Fruit fly (Drosophila melanogaster) whole organism, embryonic: ENCODE data around the gene CG4210.

Experiments
- ATbp ChIP-seq: fragments of 200-800 bp; sonication (Bioruptor generic); optimal IDR thresholded peaks from 2 replicates; lab custom pipeline; 2017; ENCODE audit warnings: missing biosample characterization, mild to moderate bottlenecking, missing genetic modification characterization, missing genetic modification reagents
- Abd-B ChIP-seq: fragments of 200-800 bp; sonication (Bioruptor generic); optimal IDR thresholded peaks from 2 replicates; lab custom pipeline; 2018; ENCODE audit warnings: missing biosample characterization, mild to moderate bottlenecking, missing genetic modification characterization, moderate library complexity
- Atf-2 ChIP-seq: fragments of 200-800 bp; sonication (Bioruptor generic); optimal IDR thresholded peaks from 2 replicates; lab custom pipeline; 2016; ENCODE audit warnings: missing biosample characterization, missing genetic modification characterization
- Blimp-1 ChIP-seq: fragments of 200-800 bp; sonication (Bioruptor generic); optimal IDR thresholded peaks from 3 replicates; lab custom pipeline; 2018; ENCODE audit warnings: missing biosample characterization, missing genetic modification characterization, mild to moderate bottlenecking, moderate library complexity, missing genetic modification reagents
- CG13296 ChIP-seq: fragments of 200-800 bp; sonication (Bioruptor generic); optimal IDR thresholded peaks from 3 replicates; lab custom pipeline; 2018; ENCODE audit warnings: missing biosample characterization, mild to moderate bottlenecking, missing genetic modification characterization
- CG14710 ChIP-seq: fragments of 200-800 bp; sonication (Bioruptor generic); optimal IDR thresholded peaks from 3 replicates; lab custom pipeline; 2019; ENCODE audit warnings: missing biosample characterization, mild to moderate bottlenecking, missing genetic modification characterization, moderate library complexity
- CG14860 ChIP-seq: fragments of 200-800 bp; sonication (Bioruptor generic); IDR thresholded peaks from 3 replicates; pipeline ENCODE4 v1.3.6; 2022; ENCODE audit warnings: missing biosample characterization, missing genetic modification characterization; ENCODE audit not compliant: partially characterized antibody
- CG15073 ChIP-seq: fragments of 200-800 bp; sonication (Bioruptor generic); optimal IDR thresholded peaks from 2 replicates; lab custom pipeline; 2016; ENCODE audit warnings: missing biosample characterization, missing genetic modification characterization
- CG15269 ChIP-seq: fragments of 200-800 bp; sonication (Bioruptor generic); optimal IDR thresholded peaks from 2 replicates; lab custom pipeline; 2018; ENCODE audit warnings: missing biosample characterization, mild to moderate bottlenecking, missing genetic modification characterization, moderate library complexity
- CG15601 ChIP-seq: fragments of 200-800 bp; sonication (Bioruptor generic); optimal IDR thresholded peaks from 3 replicates; lab custom pipeline; 2019; ENCODE audit warnings: missing biosample characterization, mild to moderate bottlenecking, missing genetic modification characterization, moderate library complexity
- CG17385 ChIP-seq: fragments of 200-800 bp; sonication (Bioruptor generic); optimal IDR thresholded peaks from 3 replicates; lab custom pipeline; 2018; ENCODE audit warnings: missing biosample characterization, mild to moderate bottlenecking, missing genetic modification characterization
- CG1792 ChIP-seq: fragments of 200-800 bp; sonication (Bioruptor generic); optimal IDR thresholded peaks from 2 replicates; lab custom pipeline; 2016; ENCODE audit warnings: missing biosample characterization, missing genetic modification characterization
- CG2116 ChIP-seq: fragments of 200-800 bp; sonication (Bioruptor generic); optimal IDR thresholded peaks from 3 replicates; lab custom pipeline; 2018; ENCODE audit warnings: missing biosample characterization, mild to moderate bottlenecking, missing genetic modification characterization
- CG31441 ChIP-seq: fragments of 200-800 bp; sonication (Bioruptor generic); IDR thresholded peaks from 2 replicates; pipeline ENCODE4 v1.3.6; 2022; ENCODE audit warnings: missing biosample characterization, missing genetic modification characterization
- CG3838 ChIP-seq: fragments of 200-800 bp; sonication (Bioruptor generic); optimal IDR thresholded peaks from 3 replicates; lab custom pipeline; 2016; ENCODE audit warnings: missing biosample characterization, missing genetic modification characterization
- CG4282 ChIP-seq: fragments of 200-800 bp; sonication (Bioruptor generic); optimal IDR thresholded peaks from 2 replicates; lab custom pipeline; 2016; ENCODE audit warnings: missing biosample characterization, missing genetic modification characterization
- CG4404 ChIP-seq: fragments of 200-800 bp; sonication (Bioruptor generic); IDR thresholded peaks from 2 replicates; pipeline ENCODE4 v1.3.6; 2022; ENCODE audit warnings: missing biosample characterization, missing genetic modification characterization
- CG6272 ChIP-seq: fragments of 200-800 bp; sonication (Bioruptor generic); IDR thresholded peaks from 2 replicates; pipeline ENCODE4 v1.3.6; 2022; ENCODE audit warnings: missing biosample characterization, missing genetic modification characterization
- CG8924 ChIP-seq: fragments of 200-800 bp; optimal IDR thresholded peaks from 3 replicates; lab custom pipeline; 2019; ENCODE audit warnings: missing biosample characterization, mild to moderate bottlenecking, missing genetic modification characterization, moderate library complexity
- CG9215 ChIP-seq: fragments of 200-800 bp; sonication (Bioruptor generic); IDR thresholded peaks from 2 replicates; pipeline ENCODE4 v1.3.6; 2022; ENCODE audit warnings: missing biosample characterization, missing genetic modification characterization
- CG9797 ChIP-seq: fragments of 200-800 bp; sonication (Bioruptor generic); optimal IDR thresholded peaks from 3 replicates; lab custom pipeline; 2018; ENCODE audit warnings: missing biosample characterization, mild to moderate bottlenecking, missing genetic modification characterization
- CoRest ChIP-seq: fragments of 200-800 bp; sonication (Bioruptor generic); optimal IDR thresholded peaks from 3 replicates; lab custom pipeline; 2018; ENCODE audit warnings: missing biosample characterization, mild to moderate bottlenecking, missing genetic modification characterization, moderate library complexity
- D ChIP-seq, 2 experiments: fragments of 200-800 bp in 1 of 2; fragments of >200 bp in 1 of 2; sonication (Bioruptor generic) in 1 of 2; optimal IDR thresholded peaks; 2 replicates in 1 of 2; 3 replicates in 1 of 2; lab custom pipeline; 2017; ENCODE audit warnings: mild to moderate bottlenecking in 1 of 2, missing biosample characterization in 1 of 2, missing genetic modification characterization in 1 of 2, missing genetic modification reagents in 1 of 2
- D19B ChIP-seq: fragments of 200-800 bp; sonication (Bioruptor generic); optimal IDR thresholded peaks from 2 replicates; lab custom pipeline; 2017; ENCODE audit warnings: missing biosample characterization, mild to moderate bottlenecking, missing genetic modification characterization
- HmgD ChIP-seq: fragments of 200-800 bp; sonication (Bioruptor generic); optimal IDR thresholded peaks from 3 replicates; lab custom pipeline; 2016; ENCODE audit warnings: missing biosample characterization, missing genetic modification characterization
- HmgZ ChIP-seq: fragments of 200-800 bp; sonication (Bioruptor generic); optimal IDR thresholded peaks from 2 replicates; lab custom pipeline; 2018; ENCODE audit warnings: missing biosample characterization, mild to moderate bottlenecking, missing genetic modification characterization
- Hr51 ChIP-seq, 2 experiments: fragments of 200-800 bp; sonication (Bioruptor generic); optimal IDR thresholded peaks; 2 replicates in 1 of 2; 3 replicates in 1 of 2; lab custom pipeline; 2016 to 2018; ENCODE audit warnings: missing biosample characterization in 2 of 2, missing genetic modification characterization in 2 of 2, mild to moderate bottlenecking in 1 of 2, moderate library complexity in 1 of 2
- Lpt ChIP-seq: fragments of >200 bp; optimal IDR thresholded peaks from 2 replicates; lab custom pipeline; 2018; ENCODE audit warnings: missing biosample characterization, missing genetic modification characterization
- Mad ChIP-seq: fragments of 200-800 bp; sonication (Bioruptor generic); optimal IDR thresholded peaks from 2 replicates; lab custom pipeline; 2016; ENCODE audit warnings: missing biosample characterization, missing genetic modification characterization
- Neu2 ChIP-seq: fragments of 200-800 bp; sonication (Bioruptor generic); optimal IDR thresholded peaks from 3 replicates; lab custom pipeline; 2016; ENCODE audit warnings: missing biosample characterization, missing genetic modification characterization, borderline replicate concordance
- Poxn ChIP-seq: fragments of 200-800 bp; sonication (Bioruptor generic); IDR thresholded peaks from 2 replicates; pipeline ENCODE4 v1.3.6; 2022; ENCODE audit warnings: missing biosample characterization, missing genetic modification characterization
- Ssrp ChIP-seq: fragments of 200-800 bp; sonication (Bioruptor generic); optimal IDR thresholded peaks from 2 replicates; lab custom pipeline; 2018; ENCODE audit warnings: missing biosample characterization, mild to moderate bottlenecking, missing genetic modification characterization, moderate library complexity
- Taf1 ChIP-seq: fragments of 200-800 bp; sonication (Bioruptor generic); IDR thresholded peaks from 2 replicates; pipeline ENCODE4 v1.3.6; 2022; ENCODE audit warnings: missing biosample characterization, missing genetic modification characterization
- caup ChIP-seq: fragments of 200-800 bp; sonication (Bioruptor generic); optimal IDR thresholded peaks from 3 replicates; lab custom pipeline; 2017; ENCODE audit warnings: missing biosample characterization, mild to moderate bottlenecking, missing genetic modification characterization, moderate library complexity; ENCODE audit not compliant: severe bottlenecking
- ci ChIP-seq: fragments of 200-800 bp; sonication (Bioruptor generic); IDR thresholded peaks from 3 replicates; pipeline ENCODE4 v1.3.6; 2022; ENCODE audit warnings: missing biosample characterization, missing genetic modification characterization
- ewg ChIP-seq: fragments of 200-800 bp; sonication (Bioruptor generic); optimal IDR thresholded peaks from 3 replicates; lab custom pipeline; 2017; ENCODE audit warnings: mild to moderate bottlenecking, missing biosample characterization, missing genetic modification reagents, missing genetic modification characterization
- fd96Cb ChIP-seq: fragments of 200-800 bp; sonication (Bioruptor generic); optimal IDR thresholded peaks from 2 replicates; lab custom pipeline; 2018; ENCODE audit warnings: missing biosample characterization, mild to moderate bottlenecking, missing genetic modification characterization, moderate library complexity
- gsb-n ChIP-seq: fragments of 200-800 bp; sonication (Bioruptor generic); optimal IDR thresholded peaks from 3 replicates; lab custom pipeline; 2018; ENCODE audit warnings: missing biosample characterization, mild to moderate bottlenecking, missing genetic modification characterization
- lola ChIP-seq, 3 experiments: fragments of >200 bp in 2 of 3; fragments of 200-800 bp in 1 of 3; sonication (Bioruptor generic) in 1 of 3; optimal IDR thresholded peaks; 2 replicates each; lab custom pipeline; 2017 to 2019; ENCODE audit warnings: missing biosample characterization in 3 of 3, missing genetic modification characterization in 3 of 3, mild to moderate bottlenecking in 1 of 3, moderate library complexity in 1 of 3
- pb ChIP-seq: fragments of 200-800 bp; sonication (Bioruptor generic); optimal IDR thresholded peaks from 3 replicates; lab custom pipeline; 2016; ENCODE audit warnings: missing biosample characterization, missing genetic modification characterization
- phol ChIP-seq: fragments of 200-800 bp; sonication (Bioruptor generic); optimal IDR thresholded peaks from 3 replicates; lab custom pipeline; 2018; ENCODE audit warnings: missing biosample characterization, mild to moderate bottlenecking, missing genetic modification characterization, moderate library complexity
- run ChIP-seq: fragments of 200-800 bp; sonication (Bioruptor generic); optimal IDR thresholded peaks from 3 replicates; lab custom pipeline; 2018; ENCODE audit warnings: missing biosample characterization, mild to moderate bottlenecking, missing genetic modification characterization
- sima ChIP-seq: fragments of 200-800 bp; sonication (Bioruptor generic); optimal IDR thresholded peaks from 2 replicates; lab custom pipeline; 2016; ENCODE audit warnings: missing biosample characterization, missing genetic modification characterization
- sug ChIP-seq: fragments of 200-800 bp; optimal IDR thresholded peaks from 2 replicates; lab custom pipeline; 2019; ENCODE audit warnings: missing biosample characterization, mild to moderate bottlenecking, missing genetic modification characterization, moderate library complexity
- tup ChIP-seq: fragments of 200-800 bp; sonication (Bioruptor generic); optimal IDR thresholded peaks from 2 replicates; lab custom pipeline; 2016; ENCODE audit warnings: missing biosample characterization, mild to moderate bottlenecking, missing genetic modification characterization, moderate library complexity
- unpg ChIP-seq: fragments of 200-800 bp; sonication (Bioruptor generic); optimal IDR thresholded peaks from 3 replicates; lab custom pipeline; 2018; ENCODE audit warnings: missing biosample characterization, mild to moderate bottlenecking, missing genetic modification characterization, moderate library complexity

CG4210 gene

DNA sequence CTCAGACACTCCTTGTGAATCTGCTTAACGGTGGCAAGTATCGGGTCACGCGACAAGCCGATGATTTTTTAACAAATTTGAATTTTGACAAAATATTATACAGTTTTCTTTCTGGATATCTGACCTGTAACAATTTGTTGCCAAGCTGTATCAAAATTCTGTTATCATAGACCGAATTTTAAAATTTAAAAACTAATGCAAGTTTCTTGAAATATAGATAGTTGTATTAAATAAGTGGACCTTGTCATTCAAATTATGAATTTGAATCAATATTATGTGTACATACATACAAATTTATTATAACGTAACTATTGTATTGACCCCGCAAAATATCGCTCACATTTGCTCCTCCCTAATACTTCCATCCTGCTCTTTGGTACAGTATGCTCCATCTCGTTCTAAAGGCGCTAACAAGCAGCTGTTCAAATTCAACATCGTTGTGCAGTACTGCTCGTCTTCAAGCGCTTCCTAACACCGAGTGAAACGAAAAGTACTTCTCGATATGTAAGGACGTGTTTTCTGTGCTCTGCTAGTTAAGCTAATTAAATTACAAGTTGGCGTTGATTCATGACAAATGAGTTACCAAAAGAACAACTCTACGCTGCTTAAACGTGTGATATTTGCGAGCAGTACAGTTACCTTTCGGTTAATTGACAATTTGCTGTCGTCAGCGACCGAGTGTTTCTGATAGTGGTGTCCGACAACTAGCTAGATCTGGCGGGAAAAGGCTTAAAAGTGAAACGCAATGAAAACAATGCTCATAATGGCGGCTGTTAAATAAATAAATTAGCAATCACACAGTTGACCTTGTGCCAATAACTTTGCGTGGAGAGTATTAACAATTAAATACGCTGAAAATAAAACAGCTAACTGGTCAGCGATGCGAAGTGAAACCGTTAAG lies 17.4 kb upstream of the CG4210 start, which contains the start of the genes Kpc1 and CG42542 (continued):
- peak; percentile 23 for TF ChIP-seq ewg
- peak; percentile 90 for TF ChIP-seq Blimp-1
- no peak for TF ChIP-seq Neu2 (GFP tag; lab: Kevin White, UChicago)
- no peak for TF ChIP-seq D19B (GFP tag; lab: Kevin White, UChicago)
- 0 out of 2 replicates have a peak, but pooled peaks have one; percentile 24 for TF ChIP-seq Taf1
- TF ChIP-seq fd96Cb (tag; lab: Kevin White, UChicago) = peak; percentile 30
- no peak for TF ChIP-seq sima
- TF ChIP-seq CoRest = peak; percentile 81
- TF ChIP-seq sug (tag; lab: Kevin White, UChicago) = peak; percentile 63
- TF ChIP-seq CG13296 (GFP tag; lab: Kevin White, UChicago) = no peak
- TF ChIP-seq CG31441 (GFP tag; lab: Robert Waterston, UW) = peak; percentile 78
- peak; percentile 44 for TF ChIP-seq ATbp
- peak; percentile 82 for TF ChIP-seq CG4282 (GFP tag; lab: Kevin White, UChicago)
- peak; percentile 36 for TF ChIP-seq CG9797 (GFP tag; lab: Kevin White, UChicago)
- no peak for TF ChIP-seq unpg
- peak; percentile 88 for TF ChIP-seq CG14860 (GFP tag; lab: Robert Waterston, UW)
- no peak for TF ChIP-seq tup (GFP tag; lab: Kevin White, UChicago)
- TF ChIP-seq Atf-2 = peak; percentile 72
- TF ChIP-seq Poxn = no peak; the same call in 1 of the 2 replicates
- peak; percentile 55 for TF ChIP-seq CG15269 (tag; lab: Kevin White, UChicago)
- peak; percentile 4 for TF ChIP-seq gsb-n (tag; lab: Kevin White, UChicago)
- no peak for TF ChIP-seq Lpt (GFP tag; lab: Kevin White, UChicago)
- TF ChIP-seq pb (GFP tag; lab: Kevin White, UChicago) = peak; percentile 64
- TF ChIP-seq CG8924 (tag; lab: Kevin White, UChicago) = peak; percentile 44
- peak; percentile 54 for TF ChIP-seq phol (tag; lab: Kevin White, UChicago)
- peak; percentile 66 for TF ChIP-seq Mad (GFP tag; lab: Kevin White, UChicago)
- peak in 1 of 3 experiments; percentile 81 for TF ChIP-seq lola (GFP tag; optimal IDR thresholded peaks at IDR 0.05; lab: Kevin White, UChicago)
- TF ChIP-seq run (tag; lab: Kevin White, UChicago) = no peak
- peak; percentile 80 for TF ChIP-seq CG14710 (tag; lab: Kevin White, UChicago)
- TF ChIP-seq CG15073 (GFP tag; lab: Kevin White, UChicago) = no peak
- peak in 1 of 2 experiments; percentile 74 for TF ChIP-seq Hr51 (GFP tag; optimal IDR thresholded peaks at IDR 0.05; lab: Kevin White, UChicago)
- TF ChIP-seq CG3838 = peak; percentile 4
- TF ChIP-seq CG9215 (GFP tag; lab: Robert Waterston, UW) = peak; percentile 65
- TF ChIP-seq CG1792 (GFP tag; lab: Kevin White, UChicago) = peak; percentile 43
- peak; percentile 84 for TF ChIP-seq HmgZ
- TF ChIP-seq CG6272 (GFP tag; lab: Robert Waterston, UW) = no peak
- TF ChIP-seq caup = peak; percentile 57
- peak; percentile 75; the same call in 1 of the 2 replicates for TF ChIP-seq CG4404 (GFP tag; lab: Robert Waterston, UW)
- TF ChIP-seq ci = peak; percentile 74
- TF ChIP-seq HmgD (GFP tag; lab: Kevin White, UChicago) = peak; percentile 73
- peak; percentile 23 for TF ChIP-seq CG17385 (GFP tag; lab: Kevin White, UChicago)
- TF ChIP-seq CG2116 (GFP tag; lab: Kevin White, UChicago) = peak; percentile 59
- peak; percentile 62 for TF ChIP-seq Ssrp (tag; lab: Kevin White, UChicago)
- TF ChIP-seq CG15601 (tag; lab: Kevin White, UChicago) = peak; percentile 37
- TF ChIP-seq Abd-B (GFP tag; lab: Kevin White, UChicago) = no peak
- no peak for TF ChIP-seq D (optimal IDR thresholded peaks at IDR 0.05; lab: Kevin White, UChicago)
- peak; percentile 11 for TF ChIP-seq D (GFP tag; optimal IDR thresholded peaks at IDR 0.05; lab: Kevin White, UChicago)
